Worm (Caenorhabditis elegans): ENCODE data around the gene dhs-19.
A peak's percentile ranks its signal among the peaks of the same experiment; 100 is the strongest.

DNA sequence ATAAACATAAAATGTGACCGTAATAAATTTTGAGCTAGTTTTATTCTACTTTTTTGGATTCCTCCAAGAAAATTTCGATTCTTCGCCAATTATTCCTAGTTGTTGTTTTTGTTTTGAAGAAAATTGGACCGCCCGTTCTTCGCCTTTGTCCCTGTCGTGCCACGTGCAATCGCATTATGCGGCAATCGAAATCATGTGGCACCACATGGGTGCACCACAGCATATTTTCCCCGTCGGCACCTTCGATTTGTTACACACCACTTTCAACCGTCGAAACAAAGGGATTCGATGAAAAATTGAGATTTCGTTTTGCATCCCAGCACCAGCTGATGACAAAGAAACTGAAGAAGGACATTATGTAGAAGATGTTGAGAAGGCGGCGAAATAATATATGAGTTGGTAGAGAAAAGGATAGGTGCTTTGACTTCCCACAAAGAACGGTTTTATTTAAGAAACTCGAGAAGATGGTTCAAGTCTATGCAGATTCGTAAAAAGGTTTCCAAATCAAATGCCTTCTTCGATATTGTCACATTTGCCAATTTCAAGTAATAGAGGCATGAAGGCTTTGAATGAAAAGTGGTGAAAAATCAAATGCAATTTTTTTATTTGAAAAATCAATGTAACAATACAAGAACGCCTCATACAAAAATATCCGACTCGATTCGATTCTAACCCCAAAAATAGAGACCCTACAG lies 38.5 kb upstream of the dhs-19 start:
- TF ChIP-seq mls-2 (tag; optimal IDR thresholded peaks at IDR 0.05) (no peak), nhr-12 (tag; optimal IDR thresholded peaks at IDR 0.05) (no peak), snpc-4 (tag; optimal IDR thresholded peaks at IDR 0.05) (no peak), lin-32 (GFP tag; optimal IDR thresholded peaks at IDR 0.05) (no peak), unc-39 (tag; optimal IDR thresholded peaks at IDR 0.05) (no peak), nhr-237 (tag; optimal IDR thresholded peaks at IDR 0.05) (no peak), lin-13 (tag; optimal IDR thresholded peaks at IDR 0.05) (no peak), ham-2 (GFP tag; optimal IDR thresholded peaks at IDR 0.05) (no peak), hlh-1 (tag; optimal IDR thresholded peaks at IDR 0.05) (peak; percentile 11)
